Fruit fly (Drosophila melanogaster) whole organism, embryonic: ENCODE data around the gene mmy.

ENCODE experiments used
- Abd-B ChIP-seq: fragments of 200-800 bp; sonication (Bioruptor generic); optimal IDR thresholded peaks from 2 replicates; lab custom pipeline; 2018; ENCODE audit warnings: missing biosample characterization, mild to moderate bottlenecking, missing genetic modification characterization, moderate library complexity
- Awh ChIP-seq: fragments of 200-800 bp; sonication (Bioruptor generic); IDR thresholded peaks from 2 replicates; pipeline ENCODE4, ENCODE4 v1.3.6; 2022; ENCODE audit warnings: missing biosample characterization, missing genetic modification characterization
- CG12071 ChIP-seq: fragments of 200-800 bp; sonication (Bioruptor generic); optimal IDR thresholded peaks from 3 replicates; lab custom pipeline; 2018; ENCODE audit warnings: missing biosample characterization, mild to moderate bottlenecking, missing genetic modification characterization
- CG13296 ChIP-seq: fragments of 200-800 bp; sonication (Bioruptor generic); optimal IDR thresholded peaks from 3 replicates; lab custom pipeline; 2018; ENCODE audit warnings: missing biosample characterization, mild to moderate bottlenecking, missing genetic modification characterization
- CG15011 ChIP-seq: fragments of 200-800 bp; sonication (Bioruptor generic); optimal IDR thresholded peaks from 3 replicates; lab custom pipeline; 2018; ENCODE audit warnings: missing biosample characterization, mild to moderate bottlenecking, missing genetic modification characterization
- CG15269 ChIP-seq: fragments of 200-800 bp; sonication (Bioruptor generic); optimal IDR thresholded peaks from 2 replicates; lab custom pipeline; 2018; ENCODE audit warnings: missing biosample characterization, mild to moderate bottlenecking, missing genetic modification characterization, moderate library complexity
- CG18011 ChIP-seq: fragments of 200-800 bp; sonication (Bioruptor generic); optimal IDR thresholded peaks from 2 replicates; lab custom pipeline; 2017; ENCODE audit warnings: missing biosample characterization, missing genetic modification characterization, mild to moderate bottlenecking, moderate library complexity, missing genotype
- CG18619 ChIP-seq: fragments of 200-800 bp; sonication (Bioruptor generic); optimal IDR thresholded peaks from 3 replicates; lab custom pipeline; 2017; ENCODE audit warnings: missing biosample characterization, mild to moderate bottlenecking, missing genetic modification characterization
- CG33557 ChIP-seq: fragments of 200-800 bp; sonication (Bioruptor generic); optimal IDR thresholded peaks from 2 replicates; lab custom pipeline; 2019; ENCODE audit warnings: missing biosample characterization, mild to moderate bottlenecking, missing genetic modification characterization, moderate library complexity
- CG34224 ChIP-seq: fragments of 200-800 bp; sonication (Bioruptor generic); IDR thresholded peaks from 3 replicates; pipeline ENCODE4 v1.3.6; 2022; ENCODE audit warnings: missing biosample characterization, missing genetic modification characterization; ENCODE audit not compliant: partially characterized antibody
- CG4360 ChIP-seq: fragments of 200-800 bp; sonication (Bioruptor generic); IDR thresholded peaks from 2 replicates; pipeline ENCODE4 v1.3.6; 2022; ENCODE audit warnings: missing biosample characterization, missing genetic modification characterization
- CG4617 ChIP-seq: fragments of 200-800 bp; sonication (Bioruptor generic); optimal IDR thresholded peaks from 3 replicates; lab custom pipeline; 2016; ENCODE audit warnings: missing biosample characterization, missing genetic modification characterization, borderline replicate concordance
- CG4730 ChIP-seq: fragments of 200-800 bp; sonication (Bioruptor generic); IDR thresholded peaks from 2 replicates; pipeline ENCODE4 v1.3.6; 2022; ENCODE audit warnings: missing biosample characterization, missing genetic modification characterization
- CG4820 ChIP-seq: fragments of 200-800 bp; sonication (Bioruptor generic); optimal IDR thresholded peaks from 3 replicates; lab custom pipeline; 2016; ENCODE audit warnings: missing biosample characterization, missing genetic modification characterization
- CG6175 ChIP-seq: fragments of 200-800 bp; sonication (Bioruptor generic); IDR thresholded peaks from 3 replicates; pipeline ENCODE4 v1.3.6; 2022; ENCODE audit warnings: missing biosample characterization, missing genetic modification characterization
- CG6272 ChIP-seq: fragments of 200-800 bp; sonication (Bioruptor generic); IDR thresholded peaks from 2 replicates; pipeline ENCODE4 v1.3.6; 2022; ENCODE audit warnings: missing biosample characterization, missing genetic modification characterization
- CG6654 ChIP-seq: fragments of 200-800 bp; sonication (Bioruptor generic); optimal IDR thresholded peaks from 2 replicates; lab custom pipeline; 2017; ENCODE audit warnings: missing biosample characterization, mild to moderate bottlenecking, missing genetic modification characterization
- CG9932 ChIP-seq: fragments of 200-800 bp; sonication (Bioruptor generic); IDR thresholded peaks from 2 replicates; pipeline ENCODE4 v1.3.6; 2022; ENCODE audit warnings: missing biosample characterization, missing genetic modification characterization
- Dip3 ChIP-seq: fragments of 200-800 bp; sonication (Bioruptor generic); optimal IDR thresholded peaks from 3 replicates; lab custom pipeline; 2016; ENCODE audit warnings: missing biosample characterization, missing genetic modification characterization
- HLH54F ChIP-seq: fragments of 200-800 bp; sonication (Bioruptor generic); optimal IDR thresholded peaks from 3 replicates; lab custom pipeline; 2016; ENCODE audit warnings: missing biosample characterization, missing genetic modification characterization
- HLHmδ ChIP-seq: fragments of 200-800 bp; sonication (Bioruptor generic); optimal IDR thresholded peaks from 2 replicates; lab custom pipeline; 2018; ENCODE audit warnings: missing biosample characterization, mild to moderate bottlenecking, missing genetic modification characterization, moderate library complexity
- HmgZ ChIP-seq: fragments of 200-800 bp; sonication (Bioruptor generic); optimal IDR thresholded peaks from 2 replicates; lab custom pipeline; 2018; ENCODE audit warnings: missing biosample characterization, mild to moderate bottlenecking, missing genetic modification characterization
- NK7.1 ChIP-seq: fragments of 200-800 bp; sonication (Bioruptor generic); optimal IDR thresholded peaks from 3 replicates; lab custom pipeline; 2016; ENCODE audit warnings: missing biosample characterization, missing genetic modification characterization
- NfI ChIP-seq: fragments of 200-800 bp; sonication (Bioruptor generic); optimal IDR thresholded peaks from 3 replicates; lab custom pipeline; 2018; ENCODE audit warnings: missing biosample characterization, mild to moderate bottlenecking, missing genetic modification characterization, moderate library complexity
- Poxn ChIP-seq: fragments of 200-800 bp; sonication (Bioruptor generic); IDR thresholded peaks from 2 replicates; pipeline ENCODE4 v1.3.6; 2022; ENCODE audit warnings: missing biosample characterization, missing genetic modification characterization
- Ssrp ChIP-seq: fragments of 200-800 bp; sonication (Bioruptor generic); optimal IDR thresholded peaks from 2 replicates; lab custom pipeline; 2018; ENCODE audit warnings: missing biosample characterization, mild to moderate bottlenecking, missing genetic modification characterization, moderate library complexity
- Tbp ChIP-seq: fragments of >200 bp; optimal IDR thresholded peaks from 2 replicates; lab custom pipeline; 2018; ENCODE audit warnings: missing biosample characterization, missing genetic modification characterization
- al ChIP-seq: fragments of 200-800 bp; sonication (Bioruptor generic); IDR thresholded peaks from 2 replicates; pipeline ENCODE4 v1.3.6; 2022; ENCODE audit warnings: missing biosample characterization, missing genetic modification characterization
- ato ChIP-seq: fragments of 200-800 bp; sonication (Bioruptor generic); IDR thresholded peaks from 2 replicates; pipeline ENCODE4 v1.3.6; 2022; ENCODE audit warnings: missing biosample characterization, missing genetic modification characterization; ENCODE audit not compliant: partially characterized antibody
- az2 ChIP-seq: fragments of 200-800 bp; sonication (Bioruptor generic); optimal IDR thresholded peaks from 3 replicates; lab custom pipeline; 2016; ENCODE audit warnings: missing biosample characterization, missing genetic modification characterization
- bsh ChIP-seq, 2 experiments: fragments of 200-800 bp; sonication (Bioruptor generic); optimal IDR thresholded peaks; 2 replicates each; lab custom pipeline; 2017 to 2018; ENCODE audit warnings: mild to moderate bottlenecking in 2 of 2, missing biosample characterization in 2 of 2, missing genetic modification characterization in 2 of 2, moderate library complexity in 1 of 2
- cas ChIP-seq: fragments of 200-800 bp; sonication (Bioruptor generic); IDR thresholded peaks from 2 replicates; pipeline ENCODE4 v1.3.6; 2022; ENCODE audit warnings: missing biosample characterization, missing genetic modification characterization
- cg ChIP-seq: fragments of 200-800 bp; sonication (Bioruptor generic); optimal IDR thresholded peaks from 3 replicates; lab custom pipeline; 2019; ENCODE audit warnings: missing biosample characterization, mild to moderate bottlenecking, missing genetic modification characterization, moderate library complexity
- crc ChIP-seq: fragments of 200-800 bp; sonication (Bioruptor generic); optimal IDR thresholded peaks from 2 replicates; lab custom pipeline; 2016; ENCODE audit warnings: missing biosample characterization, missing genetic modification characterization
- croc ChIP-seq: fragments of 200-800 bp; sonication (Bioruptor generic); conservative IDR thresholded peaks from 3 replicates; pipeline ENCODE4 v1.3.6; 2022; ENCODE audit warnings: missing biosample characterization, missing genetic modification characterization
- cwo ChIP-seq: fragments of 200-800 bp; sonication (Bioruptor generic); optimal IDR thresholded peaks from 3 replicates; lab custom pipeline; 2017; ENCODE audit warnings: missing biosample characterization, missing genetic modification characterization, mild to moderate bottlenecking, moderate library complexity, missing genetic modification reagents
- dpn ChIP-seq, 2 experiments: fragments of 200-800 bp; sonication (Bioruptor generic); optimal IDR thresholded peaks; 3 replicates each; lab custom pipeline; 2016; ENCODE audit warnings: missing biosample characterization in 2 of 2, missing genetic modification characterization in 2 of 2
- esg ChIP-seq: fragments of 200-800 bp; sonication (Bioruptor generic); conservative IDR thresholded peaks from 2 replicates; pipeline ENCODE4 v1.3.6; 2022; ENCODE audit warnings: missing biosample characterization, missing genetic modification characterization
- fd3F ChIP-seq: fragments of 200-800 bp; sonication (Bioruptor generic); optimal IDR thresholded peaks from 2 replicates; lab custom pipeline; 2018; ENCODE audit warnings: missing biosample characterization, mild to moderate bottlenecking, missing genetic modification characterization, moderate library complexity
- ham ChIP-seq: fragments of 200-800 bp; sonication (Bioruptor generic); IDR thresholded peaks from 2 replicates; pipeline ENCODE4 v1.3.6; 2022; ENCODE audit warnings: missing biosample characterization, missing genetic modification characterization
- lab ChIP-seq: fragments of 200-800 bp; sonication (Bioruptor generic); optimal IDR thresholded peaks from 3 replicates; lab custom pipeline; 2017; ENCODE audit warnings: missing biosample characterization, missing genetic modification characterization, mild to moderate bottlenecking, moderate library complexity, missing genetic modification reagents
- luna ChIP-seq: fragments of 200-800 bp; sonication (Bioruptor generic); optimal IDR thresholded peaks from 2 replicates; lab custom pipeline; 2016; ENCODE audit warnings: missing biosample characterization, missing genetic modification characterization
- nom ChIP-seq: fragments of 200-800 bp; sonication (Bioruptor generic); optimal IDR thresholded peaks from 2 replicates; lab custom pipeline; 2017; ENCODE audit warnings: missing biosample characterization, missing genetic modification characterization, mild to moderate bottlenecking, moderate library complexity, missing genetic modification reagents
- ranshi ChIP-seq: fragments of 200-800 bp; sonication (Bioruptor generic); IDR thresholded peaks from 2 replicates; pipeline ENCODE4 v1.3.6; 2022; ENCODE audit warnings: missing biosample characterization, missing genetic modification characterization
- sc ChIP-seq, 3 experiments: fragments of >200 bp in 2 of 3; fragments of 200-800 bp in 1 of 3; sonication (Bioruptor generic) in 1 of 3; optimal IDR thresholded peaks; 2 replicates in 2 of 3; 3 replicates in 1 of 3; lab custom pipeline; 2017; ENCODE audit warnings: mild to moderate bottlenecking in 1 of 3, missing biosample characterization in 1 of 3, missing genetic modification characterization in 1 of 3, missing genetic modification reagents in 1 of 3
- sim ChIP-seq: fragments of 200-800 bp; sonication (Bioruptor generic); IDR thresholded peaks from 2 replicates; pipeline ENCODE4 v1.3.6; 2022; ENCODE audit warnings: missing biosample characterization, missing genetic modification characterization
- sqz ChIP-seq: fragments of 200-800 bp; sonication (Bioruptor generic); optimal IDR thresholded peaks from 3 replicates; lab custom pipeline; 2018; ENCODE audit warnings: missing biosample characterization, mild to moderate bottlenecking, missing genetic modification characterization
- sug ChIP-seq: fragments of 200-800 bp; optimal IDR thresholded peaks from 2 replicates; lab custom pipeline; 2019; ENCODE audit warnings: missing biosample characterization, mild to moderate bottlenecking, missing genetic modification characterization, moderate library complexity
- tll ChIP-seq, 2 experiments: fragments of 200-800 bp in 1 of 2; fragments of >200 bp in 1 of 2; sonication (Bioruptor generic) in 1 of 2; optimal IDR thresholded peaks; 2 replicates each; lab custom pipeline; 2017 to 2019; ENCODE audit warnings: missing biosample characterization in 2 of 2, missing genetic modification characterization in 2 of 2, mild to moderate bottlenecking in 1 of 2, moderate library complexity in 1 of 2
- twi ChIP-seq: fragments of 200-800 bp; optimal IDR thresholded peaks from 2 replicates; lab custom pipeline; 2019; ENCODE audit warnings: missing biosample characterization, mild to moderate bottlenecking, missing genetic modification characterization, moderate library complexity

The mmy gene

DNA sequence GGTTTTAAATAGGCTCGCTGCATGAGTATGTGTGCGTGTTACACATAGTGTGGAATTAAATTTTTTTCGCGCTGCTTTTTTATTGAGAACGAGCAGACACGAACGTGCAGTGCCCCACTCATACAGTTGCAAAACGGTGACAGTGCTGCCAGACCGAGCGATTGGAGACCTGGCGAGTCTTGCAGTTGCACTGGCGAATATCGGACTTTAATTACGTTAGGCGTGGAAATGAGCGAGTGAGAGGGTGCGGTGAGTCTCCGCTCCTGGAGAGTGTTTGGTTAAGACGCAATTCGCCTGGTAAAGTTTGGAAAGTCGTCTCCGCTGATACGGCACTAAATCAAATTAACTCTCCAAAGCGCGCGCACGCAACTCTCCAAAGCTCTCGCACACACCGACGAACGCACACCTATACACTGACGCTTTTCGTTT is 7.6 kb upstream of the mmy start (continued):
- no peak for TF ChIP-seq tll (GFP tag; optimal IDR thresholded peaks at IDR 0.05; lab: Kevin White, UChicago)
- TF ChIP-seq Awh (GFP tag; lab: Robert Waterston, UW), result no peak
- TF ChIP-seq Poxn (GFP tag; lab: Robert Waterston, UW), result no peak
- TF ChIP-seq Ssrp, result no peak
- TF ChIP-seq ham, result no peak
- 0 out of 3 replicates have a peak, but pooled peaks have one; percentile 33 for TF ChIP-seq CG6175 (GFP tag; lab: Robert Waterston, UW)
- TF ChIP-seq Tbp (GFP tag; lab: Kevin White, UChicago), result no peak
- TF ChIP-seq CG15269 (tag; lab: Kevin White, UChicago), result no peak
- no peak for TF ChIP-seq luna (GFP tag; lab: Kevin White, UChicago)
- peak; percentile 7 for TF ChIP-seq sug (tag; lab: Kevin White, UChicago)
- TF ChIP-seq CG15011, result no peak
- no peak for TF ChIP-seq CG18619 (GFP tag; lab: Kevin White, UChicago)
- TF ChIP-seq al (GFP tag; lab: Robert Waterston, UW), result no peak
- TF ChIP-seq NK7.1 (GFP tag; lab: Kevin White, UChicago), result no peak
- TF ChIP-seq nom (GFP tag; lab: Kevin White, UChicago), result peak; percentile 23
- no peak for TF ChIP-seq croc (GFP tag; lab: Robert Waterston, UW)
- no peak for TF ChIP-seq HLH54F (GFP tag; lab: Kevin White, UChicago)
- TF ChIP-seq lab (GFP tag; lab: Kevin White, UChicago), result peak; percentile 62
- no peak for TF ChIP-seq sim (GFP tag; lab: Robert Waterston, UW)
- TF ChIP-seq sc (optimal IDR thresholded peaks at IDR 0.05; lab: Kevin White, UChicago), result no peak
- no peak for TF ChIP-seq sc (GFP tag; optimal IDR thresholded peaks at IDR 0.05; lab: Kevin White, UChicago)
- peak; percentile 70 for TF ChIP-seq HmgZ (tag; lab: Kevin White, UChicago)
- no peak for TF ChIP-seq Dip3 (GFP tag; lab: Kevin White, UChicago)
- TF ChIP-seq CG34224 (GFP tag; lab: Robert Waterston, UW), result peak; percentile 57
- no peak for TF ChIP-seq CG6272 (GFP tag; lab: Robert Waterston, UW)
- no peak for TF ChIP-seq fd3F
- TF ChIP-seq cwo (GFP tag; lab: Kevin White, UChicago), result peak; percentile 9
- TF ChIP-seq twi (tag; lab: Kevin White, UChicago), result no peak
- TF ChIP-seq sqz (GFP tag; lab: Kevin White, UChicago), result peak; percentile 79
- TF ChIP-seq CG12071 (GFP tag; lab: Kevin White, UChicago), result no peak
- no peak for TF ChIP-seq CG4730 (GFP tag; lab: Robert Waterston, UW)
- TF ChIP-seq CG18011 (GFP tag; lab: Kevin White, UChicago), result no peak
- peak; percentile 97 for TF ChIP-seq cg
- no peak for TF ChIP-seq HLHmδ (GFP tag; lab: Kevin White, UChicago)
- TF ChIP-seq esg (GFP tag; lab: Robert Waterston, UW), result no peak
- TF ChIP-seq CG33557 (GFP tag; lab: Kevin White, UChicago), result no peak
- TF ChIP-seq CG4360 (GFP tag; lab: Robert Waterston, UW), result no peak
- no peak for TF ChIP-seq az2 (GFP tag; lab: Kevin White, UChicago)
- TF ChIP-seq ato (GFP tag; lab: Robert Waterston, UW), result no peak; the same call in 1 of the 2 replicates
- TF ChIP-seq Abd-B (GFP tag; lab: Kevin White, UChicago), result no peak
- TF ChIP-seq CG9932, result peak; percentile 36
- TF ChIP-seq bsh (GFP tag; optimal IDR thresholded peaks at IDR 0.05; lab: Kevin White, UChicago), result no peak
- TF ChIP-seq dpn (GFP tag; optimal IDR thresholded peaks at IDR 0.05; lab: Kevin White, UChicago), result no peak
- no peak for TF ChIP-seq CG13296 (GFP tag; lab: Kevin White, UChicago)
- TF ChIP-seq ranshi, result 0 out of 2 replicates have a peak, but pooled peaks have one; percentile 40
- no peak for TF ChIP-seq crc (GFP tag; lab: Kevin White, UChicago)
- no peak for TF ChIP-seq CG4820
- TF ChIP-seq NfI, result no peak
- TF ChIP-seq CG4617 (GFP tag; lab: Kevin White, UChicago), result no peak
- no peak for TF ChIP-seq cas (GFP tag; lab: Robert Waterston, UW)
- no peak for TF ChIP-seq CG6654 (GFP tag; lab: Kevin White, UChicago)
